Fruit fly (Drosophila melanogaster) whole organism, prepupa: Measurements from ENCODE around the gene CG42464.

Experiments
- Blimp-1 ChIP-seq: fragments of 200-800 bp; sonication (Bioruptor generic); optimal IDR thresholded peaks from 3 replicates; lab custom pipeline; 2017; ENCODE audit warnings: missing biosample characterization, missing genetic modification characterization, mild to moderate bottlenecking, moderate library complexity, missing genetic modification reagents
- CG10631 ChIP-seq: fragments of 200-800 bp; sonication (Bioruptor generic); optimal IDR thresholded peaks from 2 replicates; lab custom pipeline; 2016; ENCODE audit warnings: missing biosample characterization, missing genetic modification characterization
- CG11762 ChIP-seq: fragments of 200-800 bp; sonication (Bioruptor generic); optimal IDR thresholded peaks from 3 replicates; lab custom pipeline; 2016; ENCODE audit warnings: missing biosample characterization, missing genetic modification characterization; ENCODE audit not compliant: insufficient read depth
- CG15336 ChIP-seq: fragments of 200-800 bp; sonication (Bioruptor generic); IDR thresholded peaks from 2 replicates; pipeline ENCODE4 v1.3.6; 2022; ENCODE audit warnings: missing biosample characterization, missing genetic modification characterization
- CG16779 ChIP-seq: fragments of 200-800 bp; sonication (Bioruptor generic); optimal IDR thresholded peaks from 3 replicates; lab custom pipeline; 2017; ENCODE audit warnings: missing biosample characterization, mild to moderate bottlenecking, missing genetic modification characterization
- CG32006 ChIP-seq: fragments of 200-800 bp; sonication (Bioruptor generic); optimal IDR thresholded peaks from 3 replicates; lab custom pipeline; 2017; ENCODE audit warnings: missing biosample characterization, mild to moderate bottlenecking, missing genetic modification characterization
- CG3919 ChIP-seq: fragments of 200-800 bp; sonication (Bioruptor generic); optimal IDR thresholded peaks from 3 replicates; lab custom pipeline; 2016; ENCODE audit warnings: missing biosample characterization, missing genetic modification characterization
- CG4318 ChIP-seq: fragments of 200-800 bp; sonication (Bioruptor generic); optimal IDR thresholded peaks from 3 replicates; lab custom pipeline; 2017; ENCODE audit warnings: missing biosample characterization, mild to moderate bottlenecking, missing genetic modification characterization
- CG6276 ChIP-seq: fragments of 200-800 bp; sonication (Bioruptor generic); optimal IDR thresholded peaks from 2 replicates; lab custom pipeline; 2017; ENCODE audit warnings: missing biosample characterization, mild to moderate bottlenecking, missing genetic modification characterization
- CG6792 ChIP-seq: fragments of 200-800 bp; sonication (Bioruptor generic); optimal IDR thresholded peaks from 3 replicates; lab custom pipeline; 2016; ENCODE audit warnings: missing biosample characterization, missing genetic modification characterization
- CG6808 ChIP-seq: fragments of 200-800 bp; sonication (Bioruptor generic); optimal IDR thresholded peaks from 3 replicates; lab custom pipeline; 2017; ENCODE audit warnings: missing biosample characterization, missing genetic modification characterization, mild to moderate bottlenecking, moderate library complexity, missing genetic modification reagents
- CG7368 ChIP-seq: fragments of 200-800 bp; sonication (Bioruptor generic); optimal IDR thresholded peaks from 3 replicates; lab custom pipeline; 2016; ENCODE audit warnings: missing biosample characterization, missing genetic modification characterization
- CG8119 ChIP-seq: fragments of 200-800 bp; sonication (Bioruptor generic); IDR thresholded peaks from 3 replicates; pipeline ENCODE4 v1.3.6; 2022; ENCODE audit warnings: missing biosample characterization, missing genetic modification characterization
- Eip75B ChIP-seq: fragments of 200-800 bp; sonication (Bioruptor generic); optimal IDR thresholded peaks from 3 replicates; lab custom pipeline; 2016; ENCODE audit warnings: missing biosample characterization, missing genetic modification characterization
- Eip78C ChIP-seq: fragments of 200-800 bp; sonication (Bioruptor generic); peaks from one replicate; lab custom pipeline; 2016; ENCODE audit warnings: missing biosample characterization, missing genetic modification characterization
- Ets21C ChIP-seq: fragments of 200-800 bp; sonication (Bioruptor generic); optimal IDR thresholded peaks from 3 replicates; lab custom pipeline; 2016; ENCODE audit warnings: missing biosample characterization, missing genetic modification characterization
- Ets96B ChIP-seq: fragments of 200-800 bp; optimal IDR thresholded peaks from 2 replicates; lab custom pipeline; 2019; ENCODE audit warnings: missing biosample characterization, mild to moderate bottlenecking, missing genetic modification characterization, moderate library complexity
- Gug ChIP-seq: fragments of 200-800 bp; sonication (Bioruptor generic); IDR thresholded peaks from 2 replicates; pipeline ENCODE4 v1.3.6; 2022; ENCODE audit warnings: missing biosample characterization, missing genetic modification characterization
- Hr39 ChIP-seq: fragments of 200-800 bp; sonication (Bioruptor generic); optimal IDR thresholded peaks from 2 replicates; lab custom pipeline; 2016; ENCODE audit warnings: missing biosample characterization, missing genetic modification characterization
- Hr4 ChIP-seq: fragments of 200-800 bp; sonication (Bioruptor generic); optimal IDR thresholded peaks from 3 replicates; lab custom pipeline; 2016; ENCODE audit warnings: missing biosample characterization, missing genetic modification characterization
- OdsH ChIP-seq: fragments of 200-800 bp; sonication (Bioruptor generic); optimal IDR thresholded peaks from 3 replicates; lab custom pipeline; 2016; ENCODE audit warnings: missing biosample characterization, missing genetic modification characterization
- Smox ChIP-seq: fragments of 200-800 bp; sonication (Bioruptor generic); optimal IDR thresholded peaks from 3 replicates; lab custom pipeline; 2016; ENCODE audit warnings: missing biosample characterization, missing genetic modification characterization
- Sox14 ChIP-seq: fragments of 200-800 bp; sonication (Bioruptor generic); optimal IDR thresholded peaks from 3 replicates; lab custom pipeline; 2016; ENCODE audit warnings: missing biosample characterization, missing genetic modification characterization
- Sox15 ChIP-seq: fragments of 200-800 bp; sonication (Bioruptor generic); optimal IDR thresholded peaks from 3 replicates; lab custom pipeline; 2016; ENCODE audit warnings: missing biosample characterization, missing genetic modification characterization
- achi ChIP-seq: fragments of 200-800 bp; sonication (Bioruptor generic); optimal IDR thresholded peaks from 3 replicates; lab custom pipeline; 2016; ENCODE audit warnings: missing biosample characterization, missing genetic modification characterization
- acj6 ChIP-seq: fragments of 200-800 bp; sonication (Bioruptor generic); optimal IDR thresholded peaks from 3 replicates; lab custom pipeline; 2016; ENCODE audit warnings: missing biosample characterization, missing genetic modification characterization
- dac ChIP-seq: fragments of 200-800 bp; sonication (Bioruptor generic); optimal IDR thresholded peaks from 2 replicates; lab custom pipeline; 2017; ENCODE audit warnings: missing biosample characterization, mild to moderate bottlenecking, missing genetic modification characterization
- esn ChIP-seq: fragments of 200-800 bp; sonication (Bioruptor generic); optimal IDR thresholded peaks from 2 replicates; lab custom pipeline; 2016; ENCODE audit warnings: missing biosample characterization, mild to moderate bottlenecking, missing genetic modification characterization, moderate library complexity
- fd59A ChIP-seq: fragments of 200-800 bp; sonication (Bioruptor generic); optimal IDR thresholded peaks from 2 replicates; lab custom pipeline; 2017; ENCODE audit warnings: missing biosample characterization, mild to moderate bottlenecking, missing genetic modification characterization, missing genetic modification reagents
- fkh ChIP-seq: fragments of 200-800 bp; sonication (Bioruptor generic); optimal IDR thresholded peaks from 3 replicates; lab custom pipeline; 2017; ENCODE audit warnings: missing biosample characterization, mild to moderate bottlenecking, missing genetic modification characterization, moderate library complexity
- lz ChIP-seq: fragments of 200-800 bp; sonication (Bioruptor generic); optimal IDR thresholded peaks from 3 replicates; lab custom pipeline; 2016; ENCODE audit warnings: missing biosample characterization, missing genetic modification characterization
- pdm3 ChIP-seq: fragments of 200-800 bp; sonication (Bioruptor generic); optimal IDR thresholded peaks from 3 replicates; lab custom pipeline; 2016; ENCODE audit warnings: missing biosample characterization, missing genetic modification characterization
- salr ChIP-seq, 2 experiments: fragments of 200-800 bp; sonication (Bioruptor generic); optimal IDR thresholded peaks; 3 replicates each; lab custom pipeline; 2016 to 2018; ENCODE audit warnings: missing biosample characterization in 2 of 2, missing genetic modification characterization in 2 of 2, mild to moderate bottlenecking in 1 of 2
- ss ChIP-seq, 2 experiments: fragments of 200-800 bp; sonication (Bioruptor generic); optimal IDR thresholded peaks; 2 replicates in 1 of 2; 3 replicates in 1 of 2; lab custom pipeline; 2017 to 2018; ENCODE audit warnings: mild to moderate bottlenecking in 2 of 2, missing biosample characterization in 2 of 2, missing genetic modification characterization in 2 of 2, moderate library complexity in 1 of 2
- svp ChIP-seq: fragments of 200-800 bp; sonication (Bioruptor generic); peaks from one replicate; lab custom pipeline; 2016; ENCODE audit warnings: missing biosample characterization, missing genetic modification characterization
- topi ChIP-seq: fragments of 200-800 bp; sonication (Bioruptor generic); optimal IDR thresholded peaks from 3 replicates; lab custom pipeline; 2016; ENCODE audit warnings: missing biosample characterization, missing genetic modification characterization
- vri ChIP-seq: fragments of 200-800 bp; sonication (Bioruptor generic); optimal IDR thresholded peaks from 3 replicates; lab custom pipeline; 2016; ENCODE audit warnings: missing biosample characterization, mild to moderate bottlenecking, missing genetic modification characterization

Gene CG42464

DNA sequence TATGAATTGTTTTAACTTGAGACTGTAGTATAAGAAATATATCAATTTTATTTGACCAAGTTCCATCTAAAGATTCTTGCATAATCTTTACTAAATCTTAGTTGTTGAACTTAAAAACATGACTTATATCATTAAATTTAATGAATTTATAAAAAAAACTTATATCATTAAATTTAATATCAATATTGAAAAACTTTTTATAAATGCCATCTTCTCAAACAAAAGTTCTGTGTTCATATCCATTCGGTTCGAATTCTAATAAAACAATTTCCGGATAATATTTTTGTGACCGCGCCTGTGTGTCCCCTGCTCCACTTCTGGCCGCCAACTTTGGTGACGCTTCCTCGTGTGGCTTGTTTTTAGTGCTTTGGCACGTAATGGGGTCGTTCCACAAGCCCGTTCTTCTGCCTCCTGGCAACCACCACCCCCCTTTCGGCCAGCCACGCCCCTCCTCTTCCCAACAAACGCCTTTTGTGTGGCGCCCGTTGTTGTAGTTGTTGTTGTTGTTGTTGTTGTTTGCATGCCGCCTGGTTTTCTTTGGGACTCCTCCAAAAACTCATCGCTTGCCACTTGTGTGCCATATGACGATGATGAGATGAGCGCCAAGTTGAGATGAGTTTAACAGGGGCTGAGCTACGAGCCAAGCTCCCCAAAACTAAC, 37.9 kb downstream of the CG42464 start (continued):
- no peak for TF ChIP-seq lz (GFP tag; lab: Kevin White, UChicago)
- no peak for TF ChIP-seq Sox15 (GFP tag; lab: Kevin White, UChicago)
- TF ChIP-seq esn (GFP tag; lab: Kevin White, UChicago), result no peak
- TF ChIP-seq svp, result peak; percentile 56
- TF ChIP-seq CG11762 (GFP tag; lab: Kevin White, UChicago), result no peak
- no peak for TF ChIP-seq CG6792 (GFP tag; lab: Kevin White, UChicago)
- no peak for TF ChIP-seq CG8119 (GFP tag; lab: Robert Waterston, UW)
- TF ChIP-seq Smox (GFP tag; lab: Kevin White, UChicago), result no peak

DNA sequence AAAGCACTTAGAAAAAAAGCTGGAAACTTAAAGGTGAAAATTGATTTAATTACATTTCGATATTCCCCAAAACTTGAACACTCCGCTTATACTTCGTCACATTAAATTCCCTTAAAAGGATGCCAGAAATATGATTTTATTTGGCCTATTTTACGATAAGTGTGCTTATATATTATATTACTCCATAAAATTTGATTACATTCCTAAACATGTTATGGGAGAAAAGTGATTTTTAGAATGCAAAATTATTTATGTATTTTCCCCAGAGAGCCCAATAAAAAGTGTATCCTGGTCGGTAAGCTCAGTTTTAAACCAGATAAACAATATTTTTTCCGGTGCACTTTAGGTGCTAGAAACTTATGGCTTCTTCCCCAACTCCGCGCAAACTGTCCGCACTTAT, 38.4 kb downstream of the CG42464 start:
- TF ChIP-seq salr (GFP tag; optimal IDR thresholded peaks at IDR 0.05; lab: Kevin White, UChicago), result peak in 1 of 2 experiments; percentile 1
- no peak for TF ChIP-seq dac (GFP tag; lab: Kevin White, UChicago)
- no peak for TF ChIP-seq Ets21C (GFP tag; lab: Kevin White, UChicago)
- no peak for TF ChIP-seq acj6 (GFP tag; lab: Kevin White, UChicago)
- TF ChIP-seq CG7368 (GFP tag; lab: Kevin White, UChicago), result no peak
- no peak for TF ChIP-seq Gug (GFP tag; lab: Robert Waterston, UW)
- peak; percentile 34 for TF ChIP-seq OdsH (GFP tag; lab: Kevin White, UChicago)
- no peak for TF ChIP-seq Eip75B (GFP tag; lab: Kevin White, UChicago)
- no peak for TF ChIP-seq CG16779 (tag; lab: Kevin White, UChicago)
- TF ChIP-seq Hr39, result no peak
- TF ChIP-seq CG4318, result peak; percentile 16
- peak; percentile 57 for TF ChIP-seq svp
- TF ChIP-seq Hr4 (GFP tag; lab: Kevin White, UChicago), result peak; percentile 58
- TF ChIP-seq Sox14, result no peak
- TF ChIP-seq CG6808 (GFP tag; lab: Kevin White, UChicago), result no peak
- peak; percentile 31 for TF ChIP-seq achi (GFP tag; lab: Kevin White, UChicago)
- no peak for TF ChIP-seq Blimp-1 (GFP tag; lab: Kevin White, UChicago)
- TF ChIP-seq fkh (GFP tag; lab: Kevin White, UChicago), result no peak
- TF ChIP-seq esn (GFP tag; lab: Kevin White, UChicago), result no peak
- TF ChIP-seq CG15336 (GFP tag; lab: Robert Waterston, UW), result no peak
- TF ChIP-seq CG3919, result no peak
- TF ChIP-seq Sox15 (GFP tag; lab: Kevin White, UChicago), result no peak
- no peak for TF ChIP-seq topi (GFP tag; lab: Kevin White, UChicago)
- no peak for TF ChIP-seq ss (GFP tag; optimal IDR thresholded peaks at IDR 0.05; lab: Kevin White, UChicago)
- TF ChIP-seq Eip78C, result peak; percentile 88
- peak; percentile 60 for TF ChIP-seq CG32006 (GFP tag; lab: Kevin White, UChicago)
- no peak for TF ChIP-seq lz (GFP tag; lab: Kevin White, UChicago)
- TF ChIP-seq fd59A (GFP tag; lab: Kevin White, UChicago), result no peak
- TF ChIP-seq pdm3 (GFP tag; lab: Kevin White, UChicago), result no peak
- TF ChIP-seq Smox (GFP tag; lab: Kevin White, UChicago), result no peak
- no peak for TF ChIP-seq CG10631
- TF ChIP-seq Ets96B, result peak; percentile 14
- peak; percentile 2 for TF ChIP-seq CG6276 (GFP tag; lab: Kevin White, UChicago)

DNA sequence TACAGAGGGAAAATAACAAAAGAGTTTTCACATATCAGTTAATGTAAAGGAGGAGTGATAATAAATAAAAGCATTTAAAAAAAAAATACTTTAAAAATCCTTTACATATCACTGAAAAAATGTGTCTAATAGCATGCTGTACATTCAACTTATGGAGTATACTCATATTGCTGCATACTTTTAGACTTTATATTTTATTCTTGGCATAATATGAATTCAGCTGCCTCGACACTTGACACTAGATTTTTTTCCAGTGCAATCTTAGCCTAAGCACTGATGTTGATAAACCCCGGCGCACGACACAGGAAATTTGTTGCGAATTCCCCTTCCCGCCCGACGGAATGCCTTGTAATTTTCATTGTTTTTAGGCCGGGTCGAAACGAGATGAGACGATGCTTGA, 41.2 kb downstream of the CG42464 start:
- no peak for TF ChIP-seq Hr4 (GFP tag; lab: Kevin White, UChicago)
- no peak for TF ChIP-seq dac (GFP tag; lab: Kevin White, UChicago)
- TF ChIP-seq CG15336 (GFP tag; lab: Robert Waterston, UW), result no peak
- TF ChIP-seq Eip78C, result peak; percentile 14
- TF ChIP-seq vri (GFP tag; lab: Kevin White, UChicago), result no peak
